Worm (Caenorhabditis elegans): ENCODE data around the gene ssp-35.
A peak's percentile ranks its signal among the peaks of the same experiment; 100 is the strongest.

Gene ssp-35

DNA sequence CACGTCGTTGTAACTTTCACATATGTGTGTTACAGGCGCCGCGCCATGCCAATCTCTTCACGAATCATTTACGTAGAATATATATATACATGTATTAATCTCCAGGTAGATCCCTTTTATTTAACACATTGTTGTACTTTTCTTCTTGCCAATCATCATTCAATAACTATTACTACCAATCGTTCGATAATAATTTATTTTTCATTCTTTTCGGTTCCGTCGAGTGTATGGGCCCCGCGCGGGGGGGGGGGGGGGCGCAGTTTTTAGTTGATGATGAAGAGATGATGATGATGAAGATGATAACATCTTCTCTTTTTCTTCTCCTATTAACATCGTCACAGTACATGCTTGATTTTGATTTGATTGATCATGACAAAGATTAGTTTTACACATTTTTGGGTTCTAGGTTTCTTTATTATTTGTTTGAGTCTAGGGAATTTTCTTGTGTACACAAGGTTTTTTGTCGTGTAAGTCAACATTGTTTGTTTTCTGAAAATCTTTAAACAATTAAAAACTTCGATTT lies 35.7 kb upstream of the ssp-35 start (continued):
- TF ChIP-seq sox-4 (tag; optimal IDR thresholded peaks at IDR 0.05) (no peak), blmp-1 (tag; optimal IDR thresholded peaks at IDR 0.05) (peak; percentile 53), ets-5 (GFP tag; IDR thresholded peaks at IDR 0.05) (no peak), fkh-4 (tag; optimal IDR thresholded peaks at IDR 0.05; ENCODE audit: borderline replicate concordance) (no peak), mab-9 (GFP tag; IDR thresholded peaks at IDR 0.05) (no peak), nhr-77 (tag; optimal IDR thresholded peaks at IDR 0.05) (no peak), hpl-2 (GFP tag; optimal IDR thresholded peaks at IDR 0.05) (no peak), dpl-1 (GFP tag; optimal IDR thresholded peaks at IDR 0.05) (no peak), nhr-85 (tag) (peak; percentile 90), nhr-20 (tag; optimal IDR thresholded peaks at IDR 0.05) (peak; percentile 46), xbp-1 (tag; optimal IDR thresholded peaks at IDR 0.05) (no peak), Y116A8C.19 (tag; optimal IDR thresholded peaks at IDR 0.05; ENCODE audit: borderline replicate concordance) (no peak), lin-14 (GFP tag; optimal IDR thresholded peaks at IDR 0.05) (peak; percentile 35), C04F5.9 (tag; optimal IDR thresholded peaks at IDR 0.05) (no peak), nhr-28 (tag; optimal IDR thresholded peaks at IDR 0.05) (no peak), fkh-8 (tag; optimal IDR thresholded peaks at IDR 0.05) (no peak), unc-62 (GFP tag; optimal IDR thresholded peaks at IDR 0.05) (no peak), lin-13 (GFP tag; optimal IDR thresholded peaks at IDR 0.05) (no peak), grh-1 (GFP tag; IDR thresholded peaks at IDR 0.05) (no peak), mep-1 (tag; optimal IDR thresholded peaks at IDR 0.05) (no peak), pqm-1 (tag; optimal IDR thresholded peaks at IDR 0.05) (no peak), elt-2 (tag; optimal IDR thresholded peaks at IDR 0.05) (no peak), aly-2 (tag; optimal IDR thresholded peaks at IDR 0.05) (no peak), zag-1 (tag; optimal IDR thresholded peaks at IDR 0.05) (no peak), mdl-1 (tag; optimal IDR thresholded peaks at IDR 0.05) (no peak), ceh-82 (tag; optimal IDR thresholded peaks at IDR 0.05) (no peak), lin-15B (tag; optimal IDR thresholded peaks at IDR 0.05) (no peak), nhr-11 (tag; optimal IDR thresholded peaks at IDR 0.05) (no peak)

DNA sequence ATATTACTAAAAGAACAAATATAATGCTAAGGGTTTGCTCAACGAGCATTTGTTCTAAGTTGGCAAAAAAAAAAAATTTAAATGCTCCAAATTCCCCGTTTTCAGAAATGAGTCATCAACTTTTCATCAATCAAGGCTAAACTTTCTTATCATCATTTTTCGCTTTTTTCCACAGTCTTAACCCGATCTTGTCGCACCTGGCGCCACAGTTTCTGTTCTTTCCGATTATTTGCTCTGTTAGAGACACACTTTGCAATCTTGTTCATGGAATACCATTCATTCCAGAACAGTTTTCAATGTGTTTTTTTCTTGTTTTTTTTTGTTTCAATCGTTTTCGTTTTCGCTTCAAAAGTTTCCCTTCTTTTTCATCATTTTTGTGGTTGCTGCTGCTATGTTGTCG lies 34.6 kb upstream of the ssp-35 start:
- TF ChIP-seq ztf-11 (tag; optimal IDR thresholded peaks at IDR 0.05) (no peak), elt-2 (tag; optimal IDR thresholded peaks at IDR 0.05) (peak; percentile 27), zip-4 (GFP tag; optimal IDR thresholded peaks at IDR 0.05) (no peak), nhr-85 (tag) (no peak), C16A3.4 (tag; optimal IDR thresholded peaks at IDR 0.05) (no peak), grh-1 (GFP tag; IDR thresholded peaks at IDR 0.05) (no peak), lin-15B (tag; optimal IDR thresholded peaks at IDR 0.05) (no peak), lsy-2 (tag; optimal IDR thresholded peaks at IDR 0.05) (no peak), efl-1 (optimal IDR thresholded peaks at IDR 0.05) (no peak), efl-1 (GFP tag; optimal IDR thresholded peaks at IDR 0.05 in 1 of 2) (peak in 1 of 2 experiments; percentile 54), nhr-47 (tag; optimal IDR thresholded peaks at IDR 0.05) (no peak), unc-98 (GFP tag; IDR thresholded peaks at IDR 0.05) (no peak), blmp-1 (tag; optimal IDR thresholded peaks at IDR 0.05) (peak; percentile 43), lin-13 (GFP tag; optimal IDR thresholded peaks at IDR 0.05) (no peak), tbx-2 (tag; optimal IDR thresholded peaks at IDR 0.05) (no peak), dsc-1 (tag; optimal IDR thresholded peaks at IDR 0.05) (no peak)

DNA sequence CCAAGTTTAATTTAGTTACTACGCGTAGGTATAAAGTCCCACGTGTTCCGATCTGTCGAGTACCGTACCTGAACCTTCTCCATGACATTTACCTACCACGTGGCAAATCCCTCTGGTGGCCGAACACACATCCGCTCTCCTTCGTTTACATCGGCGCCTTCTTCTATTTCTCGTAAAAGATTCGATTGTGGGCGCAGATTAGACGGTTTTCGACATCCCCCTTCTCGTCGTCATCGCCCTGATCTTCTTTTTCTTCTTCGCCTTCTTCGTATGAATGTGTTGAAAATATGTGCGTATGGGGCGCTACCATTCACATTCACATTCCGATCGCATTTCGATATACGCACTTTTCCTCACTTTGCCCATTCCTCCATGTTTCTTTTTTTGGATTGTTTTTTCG lies 33.2 kb upstream of the ssp-35 start:
- TF ChIP-seq nhr-20 (tag; optimal IDR thresholded peaks at IDR 0.05) (peak; percentile 10), nhr-85 (tag) (peak; percentile 74), lin-14 (GFP tag; optimal IDR thresholded peaks at IDR 0.05) (peak; percentile 44), fos-1 (tag; optimal IDR thresholded peaks at IDR 0.05) (no peak), mdl-1 (tag; optimal IDR thresholded peaks at IDR 0.05) (peak in 1 of 2 experiments; percentile 17), unc-130 (tag; optimal IDR thresholded peaks at IDR 0.05) (no peak), elt-3 (tag; optimal IDR thresholded peaks at IDR 0.05) (peak in 1 of 6 experiments; percentile 32), nhr-90 (tag; optimal IDR thresholded peaks at IDR 0.05; ENCODE audit: poor library complexity) (no peak), zip-4 (GFP tag; optimal IDR thresholded peaks at IDR 0.05) (no peak), mep-1 (tag; optimal IDR thresholded peaks at IDR 0.05) (peak; percentile 1), blmp-1 (tag; optimal IDR thresholded peaks at IDR 0.05) (peak; percentile 64)

Data from whole organism, L1 larva.